Fruit fly (Drosophila melanogaster) whole organism: Measurements from ENCODE around the gene RpL17.

ENCODE experiments used
- CG8478 ChIP-seq: fragments of >200 bp; optimal IDR thresholded peaks from 2 replicates; lab custom pipeline; 2018; ENCODE audit warnings: inconsistent platforms
- pan ChIP-seq: fragments of >200 bp; optimal IDR thresholded peaks from 2 replicates; lab custom pipeline; 2017
- psq ChIP-seq: fragments of >200 bp; optimal IDR thresholded peaks from 2 replicates; lab custom pipeline; 2017
- usp ChIP-seq: fragments of >200 bp; optimal IDR thresholded peaks from 2 replicates; lab custom pipeline; 2017; ENCODE audit warnings: missing biosample characterization, missing genetic modification characterization, mixed read lengths

- TF ChIP-seq psq (lab: Kevin White, UChicago), result no peak
- TF ChIP-seq CG8478, result no peak
- TF ChIP-seq pan (lab: Kevin White, UChicago), result no peak
- no peak for TF ChIP-seq usp (GFP tag; lab: Kevin White, UChicago)
These were observed 10.6 kb downstream of the RpL17 start for dm6 chrX:6733291-6734042.
